Worm (Caenorhabditis elegans): ENCODE data around the gene Y40H4A.2.

The Y40H4A.2 gene

DNA sequence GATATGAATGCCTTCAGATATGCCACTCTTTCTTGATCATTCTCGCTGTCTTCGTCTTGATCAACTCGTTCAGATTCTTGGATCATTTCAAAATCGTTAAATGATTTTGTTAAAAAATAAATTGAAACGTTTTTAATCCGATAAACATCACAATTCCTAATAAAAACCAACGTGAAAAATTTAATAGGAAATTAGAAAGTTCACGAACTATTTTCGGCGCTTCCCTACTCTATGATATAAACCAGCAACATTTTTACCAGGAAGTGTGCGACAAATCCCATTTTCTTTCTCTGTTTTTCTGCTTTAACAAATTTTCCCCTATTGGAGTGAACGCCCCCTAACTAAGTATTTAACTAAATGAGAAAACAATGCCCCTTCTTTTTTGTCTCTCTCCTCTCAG lies at the start of gene Y40H4A.2:
Gene Y40H4A.2 (minus strand): TSS at position 101 of the 400 bp plus-strand sequence.
- no peak for TF ChIP-seq unc-62 (GFP tag; optimal IDR thresholded peaks at IDR 0.05)

DNA sequence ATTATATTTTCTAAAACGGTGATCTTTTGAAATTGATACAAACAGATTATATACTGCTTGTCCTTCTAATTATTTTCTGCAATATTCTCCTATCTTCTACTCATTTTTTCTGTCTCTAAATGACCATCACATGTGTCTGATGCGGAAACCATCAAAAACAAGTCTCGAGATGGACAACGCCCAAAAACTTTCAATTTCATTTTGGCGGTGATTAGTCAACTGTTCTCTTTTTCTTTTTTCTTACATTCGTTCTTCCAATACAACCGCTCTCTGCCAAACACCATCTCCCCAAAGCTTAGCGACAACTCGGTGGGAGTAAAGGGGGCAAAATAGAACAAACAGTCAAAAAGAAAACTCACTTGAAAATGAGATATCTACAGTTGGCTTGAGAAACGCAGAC lies 48.1 kb upstream of the Y40H4A.2 start:
- TF ChIP-seq unc-62 (GFP tag; optimal IDR thresholded peaks at IDR 0.05): no peak

DNA sequence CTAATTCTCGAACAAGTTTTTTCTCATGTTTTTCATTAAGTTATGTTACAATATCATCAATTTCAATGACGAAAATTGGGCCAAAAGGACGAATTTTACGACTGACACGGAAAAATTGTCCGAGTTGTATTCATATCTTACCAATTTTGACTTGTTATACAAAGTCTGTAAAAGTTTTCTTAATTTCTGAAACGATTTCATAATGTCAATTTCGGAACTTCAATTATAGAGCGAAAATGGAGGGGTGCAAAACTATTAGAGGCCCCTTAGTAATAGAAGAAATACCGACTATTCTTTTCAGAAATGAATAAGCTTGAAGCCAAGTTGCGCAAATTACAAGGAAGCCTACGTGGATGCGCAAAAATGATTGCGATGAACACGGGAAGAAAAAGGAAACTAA lies 46.3 kb upstream of the Y40H4A.2 start, which contains the start of gene F43D2.3:
Gene F43D2.3 (plus strand): TSS at position 301 of the 400 bp plus-strand sequence.
- TF ChIP-seq unc-62 (GFP tag; optimal IDR thresholded peaks at IDR 0.05): no peak

DNA sequence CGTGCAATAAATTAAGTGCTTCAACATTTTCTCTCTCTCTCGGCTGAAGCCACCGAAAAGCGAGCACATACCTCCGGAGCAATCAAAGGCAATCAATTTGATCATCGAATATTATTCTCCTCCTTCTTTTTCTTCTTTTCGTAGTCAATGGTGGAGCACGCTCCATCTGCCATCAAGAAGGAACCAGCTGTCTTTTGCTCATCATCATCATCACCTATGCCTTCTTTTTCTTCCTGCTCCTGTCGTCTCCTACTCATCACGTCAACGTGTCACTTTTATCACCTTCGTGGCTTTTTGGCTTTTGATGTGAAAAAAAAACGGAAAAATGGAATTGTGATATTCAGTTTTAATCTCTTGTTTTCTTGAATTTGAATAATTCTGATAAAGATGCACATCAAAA lies 40.4 kb upstream of the Y40H4A.2 start:
- no peak for TF ChIP-seq unc-62 (GFP tag; optimal IDR thresholded peaks at IDR 0.05)

DNA sequence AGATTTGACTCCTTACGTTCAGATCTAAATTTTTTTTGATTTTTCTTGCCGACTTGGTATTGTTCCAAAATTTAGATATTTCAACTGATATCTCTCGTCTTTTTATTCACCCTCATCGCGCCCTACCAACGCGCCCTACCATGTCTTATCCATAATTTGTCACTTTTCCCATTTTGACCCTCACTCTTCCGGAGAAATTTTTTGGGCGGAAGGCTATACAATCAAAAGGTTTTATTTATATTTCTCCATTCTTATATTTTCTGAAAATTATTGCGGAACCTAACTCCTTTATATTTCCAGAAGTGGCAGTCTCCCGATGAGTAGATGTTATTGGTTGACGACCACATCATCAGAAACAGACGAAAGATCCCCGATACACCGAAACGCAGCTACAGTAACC lies 35.6 kb upstream of the Y40H4A.2 start, which contains the start of gene hot-1:
Gene hot-1 (plus strand): TSS at position 301 of the 400 bp plus-strand sequence.
- no peak for TF ChIP-seq unc-62 (GFP tag; optimal IDR thresholded peaks at IDR 0.05)

DNA sequence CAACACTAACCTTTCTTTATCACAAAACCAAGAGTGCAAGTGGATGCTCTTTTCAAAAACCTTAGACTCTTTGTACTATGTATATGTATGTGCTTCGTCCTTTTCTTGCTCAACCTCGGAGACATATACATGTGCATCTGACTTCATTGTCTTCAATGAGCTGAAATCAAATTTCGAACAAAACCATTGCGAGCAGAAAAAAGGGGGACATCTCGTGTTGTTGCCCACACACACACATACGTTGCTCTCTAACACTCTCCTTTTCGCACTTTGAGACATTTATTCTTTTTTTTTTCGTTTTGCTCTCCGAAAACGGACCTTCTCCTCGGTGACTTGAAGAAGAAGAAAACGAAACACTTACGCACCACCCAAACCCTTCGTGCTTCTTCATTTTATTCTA lies 35.1 kb upstream of the Y40H4A.2 start:
- no peak for TF ChIP-seq unc-62 (GFP tag; optimal IDR thresholded peaks at IDR 0.05)

DNA sequence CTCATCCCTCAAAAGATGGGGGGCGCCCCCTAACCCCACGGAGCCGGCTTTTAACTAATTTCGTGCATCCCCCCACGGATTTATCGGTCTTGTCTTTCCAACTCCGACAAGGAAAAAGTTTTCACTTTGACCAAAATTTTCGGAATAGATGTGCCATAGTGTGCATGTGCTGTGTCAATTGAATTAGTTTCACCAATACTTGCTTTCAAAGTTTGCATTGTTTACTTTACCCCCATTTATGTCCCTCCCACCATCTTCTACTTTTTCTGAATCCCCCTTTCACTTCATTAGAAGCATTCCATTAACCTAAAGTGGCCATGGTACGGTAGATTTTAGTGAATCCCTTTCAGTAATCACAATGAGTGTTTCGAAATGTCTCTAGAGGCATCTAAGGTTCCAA lies 32.5 kb upstream of the Y40H4A.2 start:
- TF ChIP-seq unc-62 (GFP tag; optimal IDR thresholded peaks at IDR 0.05): no peak

DNA sequence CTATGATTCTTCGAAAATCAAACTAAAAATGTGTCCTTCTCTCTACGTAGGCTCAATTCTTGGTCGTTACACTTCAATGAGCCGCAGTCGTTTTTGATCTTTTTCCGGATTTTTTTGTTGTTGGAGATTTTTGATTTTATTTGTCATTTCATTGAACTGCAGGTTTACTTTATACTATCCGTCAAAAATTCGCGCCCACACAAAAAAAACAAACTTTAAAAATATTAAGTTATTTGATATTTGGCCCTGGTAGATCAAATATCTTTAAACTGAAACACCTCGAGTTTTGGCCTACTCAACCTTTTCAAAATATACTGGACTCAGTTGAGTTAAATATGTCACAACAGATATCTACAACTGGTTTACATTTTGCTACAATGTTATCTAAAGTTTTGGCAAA lies 30.4 kb upstream of the Y40H4A.2 start:
- no peak for TF ChIP-seq unc-62 (GFP tag; optimal IDR thresholded peaks at IDR 0.05)

DNA sequence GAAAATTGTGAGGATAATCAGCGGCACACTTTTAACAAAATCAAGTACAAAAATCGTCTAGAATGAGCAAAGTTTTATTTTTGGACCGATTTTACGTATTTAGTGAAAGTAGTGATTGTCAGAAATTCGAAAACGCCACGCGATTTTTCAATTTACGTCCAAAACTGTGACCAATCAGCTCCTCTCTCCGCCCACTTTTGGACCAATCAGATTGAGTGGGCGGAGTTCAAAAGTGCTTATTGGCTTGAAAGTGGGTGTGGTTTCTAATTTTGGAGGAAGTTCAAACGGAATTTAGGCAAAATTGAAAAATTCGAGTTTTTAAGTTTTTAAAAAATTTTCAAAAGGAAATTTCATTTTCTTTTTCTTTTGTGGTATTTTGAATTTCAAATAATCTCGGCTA lies 29.2 kb upstream of the Y40H4A.2 start:
- TF ChIP-seq unc-62 (GFP tag; optimal IDR thresholded peaks at IDR 0.05): no peak

DNA sequence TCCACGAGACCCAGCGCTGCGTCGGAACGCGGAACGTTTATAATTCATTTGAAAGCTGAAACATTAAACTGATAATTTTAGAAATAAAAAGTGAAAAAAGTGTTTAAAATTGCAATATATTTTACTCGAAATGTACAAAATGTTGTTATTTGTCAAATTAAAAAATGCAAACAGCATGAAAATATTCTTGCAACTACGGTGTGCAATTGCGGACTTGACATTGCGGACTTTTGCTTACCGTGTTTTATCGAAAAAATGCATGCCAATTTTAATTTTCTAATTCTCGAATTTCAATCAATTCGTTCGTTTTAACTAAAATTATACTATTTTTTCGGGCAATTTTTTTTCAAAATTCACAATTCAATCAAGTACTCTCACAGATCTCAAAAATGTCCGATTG lies 26.9 kb upstream of the Y40H4A.2 start, which contains the start of the genes R11H6.5 and ccnk-1:
Gene R11H6.5 (minus strand): TSS at position 55 of the 400 bp plus-strand sequence.
Gene ccnk-1 (plus strand): TSS at position 381 of the 400 bp plus-strand sequence.
- TF ChIP-seq unc-62 (GFP tag; optimal IDR thresholded peaks at IDR 0.05): no peak

DNA sequence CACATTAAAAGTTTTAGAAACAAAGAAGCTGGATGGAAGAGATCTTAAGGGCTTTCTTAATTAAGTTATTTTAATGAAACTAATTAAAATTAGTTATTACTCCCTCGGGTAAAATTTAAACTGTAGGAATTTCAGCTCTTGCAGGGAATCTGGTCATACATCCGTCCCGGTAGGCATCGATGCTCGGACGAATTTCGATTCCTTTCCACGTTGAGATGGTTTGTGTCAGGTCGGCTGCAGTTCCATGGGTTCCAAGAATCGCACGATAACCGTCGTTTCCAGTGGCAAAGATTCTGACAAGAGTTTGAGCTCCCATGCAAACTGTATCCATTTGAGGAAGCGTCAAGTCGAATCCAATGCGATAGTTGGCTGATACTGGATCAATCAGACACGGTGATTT lies 25.5 kb upstream of the Y40H4A.2 start:
- TF ChIP-seq unc-62 (GFP tag; optimal IDR thresholded peaks at IDR 0.05): no peak

DNA sequence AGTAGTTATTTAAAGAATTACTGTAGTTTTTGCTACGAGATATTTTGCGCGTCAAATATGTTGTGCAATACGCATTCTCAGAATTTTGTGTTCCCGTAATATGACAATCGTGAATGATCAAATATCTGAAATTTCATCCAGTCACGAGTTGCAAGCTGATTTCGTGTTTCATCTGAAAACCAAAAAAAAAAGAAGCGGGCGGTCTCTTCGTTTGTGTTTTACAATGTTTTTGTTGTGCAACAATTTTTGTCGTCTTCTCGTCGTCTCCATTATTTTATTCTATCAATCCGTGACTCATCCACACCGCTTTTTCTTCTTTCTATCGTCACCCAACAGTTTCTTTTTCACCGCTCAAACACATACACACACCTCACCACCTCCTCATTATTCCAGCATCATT lies 24.4 kb upstream of the Y40H4A.2 start, which contains the start of gene R11H6.4:
Gene R11H6.4 (plus strand): TSS at position 301 of the 400 bp plus-strand sequence.
- TF ChIP-seq unc-62 (GFP tag; optimal IDR thresholded peaks at IDR 0.05): no peak

DNA sequence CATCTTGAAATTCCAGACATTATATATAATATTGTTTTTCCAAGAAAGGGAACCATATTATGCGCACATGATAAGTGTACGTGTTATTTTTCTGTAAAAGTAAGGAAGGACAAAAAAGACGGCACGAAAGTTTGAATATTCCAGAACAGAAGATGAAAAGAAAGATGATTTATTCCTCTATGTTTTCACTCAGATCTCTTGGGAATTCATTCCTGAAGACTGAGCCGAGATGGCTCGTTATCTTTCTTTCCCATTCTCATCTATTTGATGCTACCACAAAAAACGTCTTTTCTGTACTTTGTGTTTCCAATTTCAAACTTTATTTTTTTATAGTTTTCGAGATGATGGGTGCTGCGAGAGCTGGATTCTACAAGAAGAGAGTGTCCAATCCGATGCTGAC lies 18.5 kb upstream of the Y40H4A.2 start:
- no peak for TF ChIP-seq unc-62 (GFP tag; optimal IDR thresholded peaks at IDR 0.05)

DNA sequence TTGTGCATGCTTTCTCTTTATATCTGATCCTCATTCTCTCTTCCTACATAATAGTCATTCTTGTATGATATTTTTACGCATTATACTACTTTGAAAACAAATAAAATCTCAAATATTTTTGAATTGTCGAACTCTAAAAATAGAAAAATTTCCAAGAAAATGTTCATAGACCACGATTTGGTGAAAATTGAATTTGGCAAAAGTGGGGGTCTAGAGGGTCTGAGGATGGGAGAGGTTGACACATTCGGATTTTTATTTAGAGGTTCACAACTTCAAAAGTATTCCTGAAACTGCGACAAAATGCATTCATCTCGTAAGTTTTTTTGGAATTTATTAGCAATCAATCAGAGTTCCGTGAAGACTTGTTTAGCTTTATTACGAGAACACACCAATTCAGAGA lies 14.7 kb upstream of the Y40H4A.2 start, which contains the start of gene glb-22:
Gene glb-22 (plus strand): TSS at position 301 of the 400 bp plus-strand sequence.
- no peak for TF ChIP-seq unc-62 (GFP tag; optimal IDR thresholded peaks at IDR 0.05)

DNA sequence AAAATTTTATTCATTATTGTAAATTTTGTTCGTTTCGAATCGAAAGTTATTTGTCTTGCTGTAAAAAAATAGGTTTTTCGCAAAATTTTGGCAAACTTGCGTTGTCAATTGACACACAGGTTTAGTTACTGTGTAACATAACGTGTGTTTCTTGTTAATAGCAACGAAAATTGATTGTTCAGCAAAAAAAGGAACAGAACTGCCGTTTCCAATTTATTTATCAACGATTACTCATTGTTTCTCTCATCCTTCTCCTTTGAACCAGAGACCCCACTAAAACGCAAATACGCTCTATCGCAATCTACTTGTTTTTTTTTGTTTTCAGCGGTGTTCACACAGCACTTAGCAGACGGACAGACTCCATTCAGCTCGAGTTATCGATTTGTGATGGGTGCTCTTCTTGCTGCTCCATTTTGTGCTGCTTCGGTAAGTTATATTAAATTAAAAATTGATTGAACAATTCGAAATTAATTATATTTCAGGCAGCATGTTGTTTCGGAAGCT lies 12.5 kb upstream of the Y40H4A.2 start, which contains the start of gene R11H6.2:
Gene R11H6.2 (plus strand): TSS at position 326 of the 504 bp plus-strand sequence.
- no peak for TF ChIP-seq unc-62 (GFP tag; optimal IDR thresholded peaks at IDR 0.05)

DNA sequence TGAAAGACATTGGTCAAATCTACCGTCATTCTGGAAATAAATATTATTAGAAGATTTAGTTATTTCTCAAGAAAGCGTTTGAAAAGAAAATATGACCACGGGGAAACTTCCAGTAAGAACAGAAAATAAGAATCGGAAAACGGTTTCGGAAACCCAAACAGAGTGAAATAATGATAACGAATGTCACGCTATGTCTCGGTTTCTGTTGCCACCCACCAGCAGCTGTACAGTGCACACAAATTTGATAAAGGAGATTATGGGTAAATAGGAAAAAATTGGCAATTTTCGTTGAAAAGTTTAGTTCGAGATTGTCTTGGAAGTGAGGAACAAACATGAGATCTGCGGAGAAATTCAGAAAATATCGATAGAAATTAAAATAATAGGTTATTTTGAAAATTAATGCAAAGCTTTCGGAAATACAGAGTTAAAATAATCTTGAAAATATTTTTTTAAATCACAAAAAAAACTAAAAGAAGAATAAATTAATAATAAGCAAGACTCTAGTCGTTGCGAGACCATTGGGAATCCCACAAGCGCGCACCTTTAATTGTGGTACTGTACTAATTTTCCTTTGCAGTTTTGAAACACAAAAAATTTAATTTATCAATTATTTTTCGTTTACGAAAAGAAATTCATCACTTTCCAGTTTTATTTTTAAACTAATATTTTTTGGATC lies 11.9 kb upstream of the Y40H4A.2 start, which contains the start of gene pes-9:
Gene pes-9 (minus strand): TSS at position 30 of the 676 bp plus-strand sequence.
- TF ChIP-seq unc-62 (GFP tag; optimal IDR thresholded peaks at IDR 0.05): no peak

DNA sequence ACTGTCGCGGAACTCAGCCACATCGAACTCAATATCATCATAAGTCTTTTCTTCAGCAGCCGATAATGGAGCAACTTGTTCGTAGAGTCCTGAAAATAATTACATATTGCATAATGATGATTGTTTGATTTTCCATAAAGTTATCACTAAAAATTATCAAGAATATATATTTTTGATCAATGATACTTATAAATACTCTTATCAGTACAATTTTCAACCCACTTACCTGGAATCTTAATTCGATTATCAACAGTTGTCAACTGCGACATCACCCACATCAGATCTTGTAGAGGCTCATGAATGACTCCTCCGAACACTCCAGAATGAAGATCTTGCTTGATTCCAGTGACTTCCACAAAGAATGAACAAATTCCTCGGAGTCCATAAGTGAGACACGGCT lies 10.7 kb upstream of the Y40H4A.2 start:
- TF ChIP-seq unc-62 (GFP tag; optimal IDR thresholded peaks at IDR 0.05): no peak

All from whole organism, dauer.